Worm (Caenorhabditis elegans) whole organism, young adult: ENCODE data around the gene C13A2.3.

Source experiments
- Y56A3A.18 ChIP-seq: fragments of 200-800 bp; sonication (Bioruptor generic); IDR thresholded peaks from 2 replicates; pipeline ENCODE4 v1.3.6; 2022; ENCODE audit warnings: missing genetic modification reagents, missing genetic modification characterization, missing compliant biosample characterization
- athp-1 ChIP-seq: sonication (generic microtip); optimal IDR thresholded peaks from 2 replicates; lab custom pipeline; 2017; ENCODE audit warnings: mild to moderate bottlenecking, missing genetic modification characterization, missing compliant biosample characterization

DNA sequence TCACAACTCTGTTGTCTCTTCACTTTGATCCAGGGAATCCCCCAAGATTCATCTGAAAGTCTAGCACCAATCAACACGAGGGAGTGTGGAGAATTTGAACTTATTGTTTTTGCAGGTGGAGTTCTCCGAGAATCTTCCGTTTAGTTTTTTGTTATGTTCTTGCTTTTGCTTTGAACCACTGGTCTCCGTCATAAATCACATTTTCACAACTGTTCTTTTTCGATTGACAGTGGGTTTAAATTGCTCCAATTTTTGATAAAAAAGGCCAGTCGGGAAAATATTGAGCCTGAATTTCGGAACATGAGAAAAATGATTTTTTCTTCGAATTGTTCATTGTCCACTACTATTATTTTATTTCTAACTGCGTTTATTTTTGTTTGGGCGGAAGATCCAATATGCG lies 39.8 kb downstream of the C13A2.3 start, which contains the start of gene F10G2.10:
- no peak for TF ChIP-seq Y56A3A.18 (GFP tag; lab: Robert Waterston, UW)
- no peak for TF ChIP-seq athp-1 (tag; lab: Kevin White, UChicago)
